Fruit fly (Drosophila melanogaster): ENCODE measurements around the gene fon.

The fon gene

DNA sequence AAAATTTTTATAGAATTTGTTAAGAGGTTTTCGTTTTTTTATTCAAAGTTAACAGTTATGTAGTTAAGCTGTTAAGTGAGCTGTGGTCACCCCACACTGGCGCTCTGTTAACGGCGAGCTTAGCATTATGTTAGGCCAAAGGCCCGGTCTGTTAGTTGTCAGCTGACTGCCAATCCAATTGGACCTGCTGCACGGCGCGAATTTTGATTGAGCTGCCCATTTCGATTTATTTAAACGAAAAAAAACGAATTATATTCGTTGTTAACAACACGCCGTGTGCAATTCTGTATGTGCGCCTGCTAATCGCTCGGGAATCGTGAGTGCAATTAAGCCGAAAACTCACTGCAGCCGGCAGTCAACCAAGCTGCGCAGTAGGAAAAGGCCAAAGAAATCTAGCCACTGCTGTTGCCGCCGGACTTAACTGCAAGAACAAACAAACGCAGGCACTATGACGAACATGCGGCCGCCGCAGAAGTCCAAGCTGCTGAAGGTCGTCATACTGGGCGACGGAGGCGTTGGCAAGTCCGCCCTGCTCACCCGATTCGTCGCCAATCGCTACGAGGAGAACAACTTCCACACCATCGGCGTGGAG, 46.5 kb upstream of the fon start, which contains the start of gene Rab9:
Gene Rab9, plus strand, starts transcription at position 151 of the 592 bp plus-strand sequence.
- TF ChIP-seq GATAe (GFP tag; conservative IDR thresholded peaks at IDR 0.05): no peak
- no peak for TF ChIP-seq pb (GFP tag; optimal IDR thresholded peaks at IDR 0.05)
- no peak for TF ChIP-seq CG10959 (GFP tag; IDR thresholded peaks at IDR 0.05)
- 0 out of 3 replicates have a peak, but pooled peaks have one; percentile 43 for TF ChIP-seq mld (GFP tag; IDR thresholded peaks at IDR 0.05; ENCODE audit: partially characterized antibody)
- peak; percentile 4 for TF ChIP-seq pzg (GFP tag; optimal IDR thresholded peaks at IDR 0.05)
- TF ChIP-seq crol (GFP tag; IDR thresholded peaks at IDR 0.05): no peak
- TF ChIP-seq crp (GFP tag; optimal IDR thresholded peaks at IDR 0.05): peak in 1 of 2 experiments; percentile 75
- 0 out of 2 replicates have a peak, but pooled peaks have one; percentile 7 for TF ChIP-seq lmd (GFP tag; IDR thresholded peaks at IDR 0.05)
- peak; percentile 69 for TF ChIP-seq E2f2 (GFP tag; IDR thresholded peaks at IDR 0.05)
- TF ChIP-seq Dll (GFP tag; IDR thresholded peaks at IDR 0.05; ENCODE audit: partially characterized antibody): 0 out of 4 replicates have a peak, but pooled peaks have one; percentile 22
- TF ChIP-seq prd (optimal IDR thresholded peaks at IDR 0.05): no peak
- TF ChIP-seq prd (GFP tag; IDR thresholded peaks at IDR 0.05): no peak
- TF ChIP-seq h (optimal IDR thresholded peaks at IDR 0.05): no peak
- TF ChIP-seq Med (GFP tag): peak; percentile 68
- TF ChIP-seq CG13287 (GFP tag; IDR thresholded peaks at IDR 0.05; ENCODE audit: partially characterized antibody): peak; percentile 26; the same call in 1 of the 2 replicates
- peak; percentile 53 for TF ChIP-seq Dp (GFP tag; optimal IDR thresholded peaks at IDR 0.05)
- no peak for TF ChIP-seq CG1024 (GFP tag; IDR thresholded peaks at IDR 0.05)
- peak; percentile 1 to 87 for TF ChIP-seq insv (GFP tag; optimal IDR thresholded peaks at IDR 0.05)
- peak; percentile 86; the same call in 1 of the 4 replicates for TF ChIP-seq chinmo (GFP tag; IDR thresholded peaks at IDR 0.05; ENCODE audit: partially characterized antibody)
- TF ChIP-seq wdn (GFP tag; IDR thresholded peaks at IDR 0.05): 0 out of 2 replicates have a peak, but pooled peaks have one; percentile 16

DNA sequence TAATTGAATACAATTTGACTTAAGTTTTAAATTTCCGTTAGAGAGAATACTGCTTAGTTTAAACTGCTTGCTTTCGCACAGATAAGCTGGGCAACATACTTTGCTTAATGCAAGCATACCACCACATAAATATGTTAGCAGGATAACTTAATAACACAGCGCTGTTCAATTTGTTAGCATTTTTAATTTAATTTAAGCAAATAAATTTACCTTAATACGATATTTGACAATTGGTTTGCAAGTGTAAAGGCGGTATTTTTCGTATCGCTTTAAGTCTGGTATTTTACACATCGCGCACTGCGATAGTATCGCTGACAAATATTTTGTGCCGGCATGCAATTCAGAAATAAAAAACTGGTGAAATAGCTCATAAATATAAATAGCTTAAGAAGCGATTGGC, 44.3 kb upstream of the fon start, which contains the start of gene RtcB:
Gene RtcB, plus strand, starts transcription at position 301 of the 400 bp plus-strand sequence.
- TF ChIP-seq Ets65A (GFP tag) (peak; percentile 42), CG4617 (GFP tag; optimal IDR thresholded peaks at IDR 0.05; ENCODE audit: borderline replicate concordance) (peak; percentile 40), CG18262 (tag; optimal IDR thresholded peaks at IDR 0.05) (no peak), CG14710 (tag; optimal IDR thresholded peaks at IDR 0.05) (peak; percentile 67), insv (GFP tag; optimal IDR thresholded peaks at IDR 0.05) (peak in 1 of 2 experiments; percentile 55), sd (tag; optimal IDR thresholded peaks at IDR 0.05) (peak; percentile 71), vnd (GFP tag; IDR thresholded peaks at IDR 0.05; ENCODE audit: partially characterized antibody) (peak; percentile 97), amos (GFP tag; IDR thresholded peaks at IDR 0.05; ENCODE audit: partially characterized antibody) (peak; percentile 95), CG12391 (tag; optimal IDR thresholded peaks at IDR 0.05) (peak; percentile 19), ewg (GFP tag; optimal IDR thresholded peaks at IDR 0.05) (peak; percentile 23), Lhr (GFP tag; optimal IDR thresholded peaks at IDR 0.05) (peak; percentile 69), nerfin-1 (tag; optimal IDR thresholded peaks at IDR 0.05) (peak; percentile 58), CG9932 (GFP tag; IDR thresholded peaks at IDR 0.05) (peak; percentile 46; the same call in 1 of the 2 replicates), CG4328 (GFP tag; optimal IDR thresholded peaks at IDR 0.05) (no peak), ems (GFP tag; optimal IDR thresholded peaks at IDR 0.05) (no peak), ERR (GFP tag; optimal IDR thresholded peaks at IDR 0.05) (no peak), Chrac-16 (GFP tag; optimal IDR thresholded peaks at IDR 0.05) (no peak), CG7963 (GFP tag; IDR thresholded peaks at IDR 0.05; ENCODE audit: partially characterized antibody) (peak; percentile 94), Sry-β (GFP tag; optimal IDR thresholded peaks at IDR 0.05) (no peak), CG17361 (GFP tag; IDR thresholded peaks at IDR 0.05) (peak; percentile 47; the same call in 1 of the 3 replicates), Opbp (GFP tag; IDR thresholded peaks at IDR 0.05; ENCODE audit: partially characterized antibody) (peak; percentile 93), gfzf (GFP tag; optimal IDR thresholded peaks at IDR 0.05) (peak; percentile 53), CG14860 (GFP tag; IDR thresholded peaks at IDR 0.05; ENCODE audit: partially characterized antibody) (peak; percentile 95), CG10267 (tag; optimal IDR thresholded peaks at IDR 0.05) (peak; percentile 31), sug (tag; optimal IDR thresholded peaks at IDR 0.05) (peak; percentile 12), Dref (GFP tag; IDR thresholded peaks at IDR 0.05) (peak; percentile 42), Six4 (GFP tag; optimal IDR thresholded peaks at IDR 0.05) (no peak), CG3163 (GFP tag; optimal IDR thresholded peaks at IDR 0.05) (no peak), CG18011 (GFP tag; optimal IDR thresholded peaks at IDR 0.05) (no peak)
